Fruit fly (Drosophila melanogaster): ENCODE results near the gene heca.

Gene heca

dm6 chr3R:30277700-30278099, at the start of gene heca:
Gene heca, plus strand, starts transcription at chr3R:30277932.
- TF ChIP-seq ttk (optimal IDR thresholded peaks at IDR 0.05) (no peak), Myc (optimal IDR thresholded peaks at IDR 0.05) (no peak), insv (optimal IDR thresholded peaks at IDR 0.05) (no peak)

- no peak for TF ChIP-seq h (optimal IDR thresholded peaks at IDR 0.05)
- no peak for TF ChIP-seq insv (optimal IDR thresholded peaks at IDR 0.05)
- no peak for TF ChIP-seq psq (optimal IDR thresholded peaks at IDR 0.05)
Measured at dm6 chr3R:30235253-30235652, 42.5 kb upstream of the heca start.

dm6 chr3R:30236994-30237393, 40.7 kb upstream of the heca start:
- TF ChIP-seq Myc (optimal IDR thresholded peaks at IDR 0.05) (no peak), insv (optimal IDR thresholded peaks at IDR 0.05) (no peak), psq (optimal IDR thresholded peaks at IDR 0.05) (no peak), Sin3A (optimal IDR thresholded peaks at IDR 0.05) (no peak), h (optimal IDR thresholded peaks at IDR 0.05) (no peak), ttk (optimal IDR thresholded peaks at IDR 0.05) (no peak)

dm6 chr3R:30237634-30238033, 40.1 kb upstream of the heca start, which contains the start of gene CG43448:
Gene CG43448, minus strand, starts transcription at chr3R:30237734.
- no peak for TF ChIP-seq Sin3A (optimal IDR thresholded peaks at IDR 0.05)
- TF ChIP-seq Myc (optimal IDR thresholded peaks at IDR 0.05): no peak
- TF ChIP-seq psq (optimal IDR thresholded peaks at IDR 0.05): no peak
- TF ChIP-seq h (optimal IDR thresholded peaks at IDR 0.05): no peak

- TF ChIP-seq h (optimal IDR thresholded peaks at IDR 0.05) (no peak), Myc (optimal IDR thresholded peaks at IDR 0.05) (no peak), Sin3A (optimal IDR thresholded peaks at IDR 0.05) (no peak), ttk (optimal IDR thresholded peaks at IDR 0.05) (no peak), insv (optimal IDR thresholded peaks at IDR 0.05) (no peak), psq (optimal IDR thresholded peaks at IDR 0.05) (no peak)
Measured at dm6 chr3R:30240245-30240644, 37.5 kb upstream of the heca start.

dm6 chr3R:30243262-30243815, 34.4 kb upstream of the heca start, which contains the start of gene CG9737:
Gene CG9737, minus strand, starts transcription at chr3R:30243312.
- TF ChIP-seq Sin3A (optimal IDR thresholded peaks at IDR 0.05) (no peak), psq (optimal IDR thresholded peaks at IDR 0.05) (no peak), ttk (optimal IDR thresholded peaks at IDR 0.05) (no peak), insv (optimal IDR thresholded peaks at IDR 0.05) (no peak), Myc (optimal IDR thresholded peaks at IDR 0.05) (no peak), h (optimal IDR thresholded peaks at IDR 0.05) (no peak)

- TF ChIP-seq Myc (optimal IDR thresholded peaks at IDR 0.05) (no peak), Sin3A (optimal IDR thresholded peaks at IDR 0.05) (no peak), h (optimal IDR thresholded peaks at IDR 0.05) (no peak), insv (optimal IDR thresholded peaks at IDR 0.05) (no peak), psq (optimal IDR thresholded peaks at IDR 0.05) (no peak), ttk (optimal IDR thresholded peaks at IDR 0.05) (no peak)
Measured at dm6 chr3R:30245739-30246589, 31.8 kb upstream of the heca start.

- TF ChIP-seq h (optimal IDR thresholded peaks at IDR 0.05) (no peak), insv (optimal IDR thresholded peaks at IDR 0.05) (no peak), Sin3A (optimal IDR thresholded peaks at IDR 0.05) (no peak), ttk (optimal IDR thresholded peaks at IDR 0.05) (no peak), Myc (optimal IDR thresholded peaks at IDR 0.05) (no peak), psq (optimal IDR thresholded peaks at IDR 0.05) (no peak)
Measured at dm6 chr3R:30246603-30247002, 31.1 kb upstream of the heca start, which contains the start of gene CG9733. Gene CG9733, minus strand, starts transcription at chr3R:30246703.

- TF ChIP-seq ttk (optimal IDR thresholded peaks at IDR 0.05) (no peak), insv (optimal IDR thresholded peaks at IDR 0.05) (no peak), psq (optimal IDR thresholded peaks at IDR 0.05) (no peak), h (optimal IDR thresholded peaks at IDR 0.05) (no peak), Sin3A (optimal IDR thresholded peaks at IDR 0.05) (no peak), Myc (optimal IDR thresholded peaks at IDR 0.05) (no peak)
Measured at dm6 chr3R:30247802-30248363, 29.8 kb upstream of the heca start.

- no peak for TF ChIP-seq Sin3A (optimal IDR thresholded peaks at IDR 0.05)
- TF ChIP-seq ttk (optimal IDR thresholded peaks at IDR 0.05): no peak
- no peak for TF ChIP-seq psq (optimal IDR thresholded peaks at IDR 0.05)
- TF ChIP-seq Myc (optimal IDR thresholded peaks at IDR 0.05): no peak
- no peak for TF ChIP-seq h (optimal IDR thresholded peaks at IDR 0.05)
- no peak for TF ChIP-seq insv (optimal IDR thresholded peaks at IDR 0.05)
Measured at dm6 chr3R:30248565-30248964, 29.2 kb upstream of the heca start.

dm6 chr3R:30249283-30249682, 28.4 kb upstream of the heca start, which contains the start of gene CG34299:
Gene CG34299, plus strand, starts transcription at chr3R:30249583.
- TF ChIP-seq insv (optimal IDR thresholded peaks at IDR 0.05): no peak
- TF ChIP-seq psq (optimal IDR thresholded peaks at IDR 0.05): no peak
- no peak for TF ChIP-seq ttk (optimal IDR thresholded peaks at IDR 0.05)
- no peak for TF ChIP-seq Sin3A (optimal IDR thresholded peaks at IDR 0.05)
- TF ChIP-seq h (optimal IDR thresholded peaks at IDR 0.05): no peak
- TF ChIP-seq Myc (optimal IDR thresholded peaks at IDR 0.05): no peak

dm6 chr3R:30250496-30250978, 27.2 kb upstream of the heca start, which contains the start of gene CG9682:
Gene CG9682, plus strand, starts transcription at chr3R:30250928.
- TF ChIP-seq ttk (optimal IDR thresholded peaks at IDR 0.05) (no peak), Sin3A (optimal IDR thresholded peaks at IDR 0.05) (no peak), psq (optimal IDR thresholded peaks at IDR 0.05) (no peak), Myc (optimal IDR thresholded peaks at IDR 0.05) (no peak), h (optimal IDR thresholded peaks at IDR 0.05) (no peak), insv (optimal IDR thresholded peaks at IDR 0.05) (no peak)

Data from Kc167 (cell line).